Fruit fly (Drosophila melanogaster) whole organism, embryonic: Measurements from ENCODE around the gene SP555.

ENCODE experiments used
- ATbp ChIP-seq: fragments of 200-800 bp; sonication (Bioruptor generic); optimal IDR thresholded peaks from 2 replicates; lab custom pipeline; 2017; ENCODE audit warnings: missing biosample characterization, mild to moderate bottlenecking, missing genetic modification characterization, missing genetic modification reagents
- Atf-2 ChIP-seq: fragments of 200-800 bp; sonication (Bioruptor generic); optimal IDR thresholded peaks from 2 replicates; lab custom pipeline; 2016; ENCODE audit warnings: missing biosample characterization, missing genetic modification characterization
- CG10209 ChIP-seq: fragments of 200-800 bp; sonication (Bioruptor generic); optimal IDR thresholded peaks from 3 replicates; lab custom pipeline; 2017; ENCODE audit warnings: missing biosample characterization, mild to moderate bottlenecking, missing genetic modification characterization, missing genetic modification reagents
- CG10462 ChIP-seq: fragments of 200-800 bp; sonication (Bioruptor generic); optimal IDR thresholded peaks from 2 replicates; lab custom pipeline; 2016; ENCODE audit warnings: missing biosample characterization, missing genetic modification characterization
- CG12071 ChIP-seq: fragments of 200-800 bp; sonication (Bioruptor generic); optimal IDR thresholded peaks from 3 replicates; lab custom pipeline; 2018; ENCODE audit warnings: missing biosample characterization, mild to moderate bottlenecking, missing genetic modification characterization
- CG12299 ChIP-seq: fragments of 200-800 bp; sonication (Bioruptor generic); optimal IDR thresholded peaks from 2 replicates; lab custom pipeline; 2018; ENCODE audit warnings: missing biosample characterization, mild to moderate bottlenecking, missing genetic modification characterization
- CG13775 ChIP-seq: fragments of 200-800 bp; sonication (Bioruptor generic); optimal IDR thresholded peaks from 3 replicates; lab custom pipeline; 2017; ENCODE audit warnings: missing biosample characterization, mild to moderate bottlenecking, missing genetic modification characterization
- CG15269 ChIP-seq: fragments of 200-800 bp; sonication (Bioruptor generic); optimal IDR thresholded peaks from 2 replicates; lab custom pipeline; 2018; ENCODE audit warnings: missing biosample characterization, mild to moderate bottlenecking, missing genetic modification characterization, moderate library complexity
- CG15601 ChIP-seq: fragments of 200-800 bp; sonication (Bioruptor generic); optimal IDR thresholded peaks from 3 replicates; lab custom pipeline; 2019; ENCODE audit warnings: missing biosample characterization, mild to moderate bottlenecking, missing genetic modification characterization, moderate library complexity
- CG16815 ChIP-seq: fragments of 200-800 bp; sonication (Bioruptor generic); optimal IDR thresholded peaks from 3 replicates; lab custom pipeline; 2017; ENCODE audit warnings: missing biosample characterization, mild to moderate bottlenecking, missing genetic modification characterization
- CG17186 ChIP-seq: fragments of 200-800 bp; sonication (Bioruptor generic); optimal IDR thresholded peaks from 3 replicates; lab custom pipeline; 2017; ENCODE audit warnings: missing biosample characterization, missing genetic modification reagents, missing genetic modification characterization
- CG18476 ChIP-seq: fragments of 200-800 bp; sonication (Bioruptor generic); optimal IDR thresholded peaks from 2 replicates; lab custom pipeline; 2016; ENCODE audit warnings: missing biosample characterization, mild to moderate bottlenecking, missing genetic modification characterization
- CG31441 ChIP-seq: fragments of 200-800 bp; sonication (Bioruptor generic); IDR thresholded peaks from 2 replicates; pipeline ENCODE4 v1.3.6; 2022; ENCODE audit warnings: missing biosample characterization, missing genetic modification characterization
- CG3838 ChIP-seq: fragments of 200-800 bp; sonication (Bioruptor generic); optimal IDR thresholded peaks from 3 replicates; lab custom pipeline; 2016; ENCODE audit warnings: missing biosample characterization, missing genetic modification characterization
- CG3847 ChIP-seq: fragments of 200-800 bp; sonication (Bioruptor generic); IDR thresholded peaks from 2 replicates; pipeline ENCODE4 v1.3.6; 2022; ENCODE audit warnings: missing biosample characterization, missing genetic modification characterization
- CG4820 ChIP-seq: fragments of 200-800 bp; sonication (Bioruptor generic); optimal IDR thresholded peaks from 3 replicates; lab custom pipeline; 2016; ENCODE audit warnings: missing biosample characterization, missing genetic modification characterization
- CG6654 ChIP-seq: fragments of 200-800 bp; sonication (Bioruptor generic); optimal IDR thresholded peaks from 2 replicates; lab custom pipeline; 2017; ENCODE audit warnings: missing biosample characterization, mild to moderate bottlenecking, missing genetic modification characterization
- CG7839 ChIP-seq: fragments of 200-800 bp; sonication (Bioruptor generic); optimal IDR thresholded peaks from 3 replicates; lab custom pipeline; 2018; ENCODE audit warnings: missing biosample characterization, mild to moderate bottlenecking, missing genetic modification characterization, moderate library complexity
- CG8281 ChIP-seq: fragments of 200-800 bp; sonication (Bioruptor generic); optimal IDR thresholded peaks from 2 replicates; lab custom pipeline; 2018; ENCODE audit warnings: missing biosample characterization, mild to moderate bottlenecking, missing genetic modification characterization, moderate library complexity
- CG8359 ChIP-seq: fragments of 200-800 bp; sonication (Bioruptor generic); optimal IDR thresholded peaks from 2 replicates; lab custom pipeline; 2017; ENCODE audit warnings: missing biosample characterization, mild to moderate bottlenecking, missing genetic modification characterization, borderline replicate concordance
- CG9876 ChIP-seq: fragments of 200-800 bp; sonication (Bioruptor generic); optimal IDR thresholded peaks from 2 replicates; lab custom pipeline; 2016; ENCODE audit warnings: missing biosample characterization, missing genetic modification characterization
- CkIIα-i1 ChIP-seq: fragments of 200-800 bp; sonication (Bioruptor generic); IDR thresholded peaks from 2 replicates; pipeline ENCODE4 v1.3.6; 2022; ENCODE audit warnings: missing biosample characterization, missing genetic modification characterization
- Dbx ChIP-seq: fragments of 200-800 bp; sonication (Bioruptor generic); IDR thresholded peaks from 3 replicates; pipeline ENCODE4 v1.3.6; 2022; ENCODE audit warnings: missing biosample characterization, missing genetic modification characterization
- Dip2 ChIP-seq: fragments of 200-800 bp; sonication (Bioruptor generic); IDR thresholded peaks from 2 replicates; pipeline ENCODE4 v1.3.6; 2022; ENCODE audit warnings: missing biosample characterization, missing genetic modification characterization
- Fer1 ChIP-seq: fragments of 200-800 bp; sonication (Bioruptor generic); optimal IDR thresholded peaks from 2 replicates; lab custom pipeline; 2017; ENCODE audit warnings: missing biosample characterization, mild to moderate bottlenecking, missing genetic modification characterization
- HLH3B ChIP-seq: fragments of 200-800 bp; sonication (Bioruptor generic); IDR thresholded peaks from 2 replicates; pipeline ENCODE4 v1.3.6; 2022; ENCODE audit warnings: missing biosample characterization, missing genetic modification characterization
- HLH54F ChIP-seq: fragments of 200-800 bp; sonication (Bioruptor generic); optimal IDR thresholded peaks from 3 replicates; lab custom pipeline; 2016; ENCODE audit warnings: missing biosample characterization, missing genetic modification characterization
- HmgZ ChIP-seq: fragments of 200-800 bp; sonication (Bioruptor generic); optimal IDR thresholded peaks from 2 replicates; lab custom pipeline; 2018; ENCODE audit warnings: missing biosample characterization, mild to moderate bottlenecking, missing genetic modification characterization
- Hmx ChIP-seq: fragments of 200-800 bp; sonication (Bioruptor generic); optimal IDR thresholded peaks from 2 replicates; lab custom pipeline; 2016; ENCODE audit warnings: missing biosample characterization, missing genetic modification characterization
- Hsf ChIP-seq: fragments of 200-800 bp; sonication (Bioruptor generic); optimal IDR thresholded peaks from 3 replicates; lab custom pipeline; 2016; ENCODE audit warnings: missing biosample characterization, missing genetic modification characterization
- MTF-1 ChIP-seq: fragments of 200-800 bp; sonication (Bioruptor generic); optimal IDR thresholded peaks from 2 replicates; lab custom pipeline; 2018; ENCODE audit warnings: missing biosample characterization, mild to moderate bottlenecking, missing genetic modification characterization, borderline replicate concordance
- Usf ChIP-seq: fragments of 200-800 bp; sonication (Bioruptor generic); optimal IDR thresholded peaks from 2 replicates; lab custom pipeline; 2017; ENCODE audit warnings: missing genotype, missing biosample characterization, missing genetic modification characterization
- chn ChIP-seq: fragments of 200-800 bp; sonication (Bioruptor generic); optimal IDR thresholded peaks from 2 replicates; lab custom pipeline; 2016; ENCODE audit warnings: missing biosample characterization, missing genetic modification characterization
- crol ChIP-seq: fragments of 200-800 bp; sonication (Bioruptor generic); IDR thresholded peaks from 2 replicates; pipeline ENCODE4 v1.3.6; 2022; ENCODE audit warnings: missing biosample characterization, missing genetic modification characterization
- dan ChIP-seq: fragments of 200-800 bp; sonication (Bioruptor generic); IDR thresholded peaks from 2 replicates; pipeline ENCODE4 v1.3.6; 2022; ENCODE audit warnings: missing biosample characterization, missing genetic modification characterization
- ewg ChIP-seq: fragments of 200-800 bp; sonication (Bioruptor generic); optimal IDR thresholded peaks from 3 replicates; lab custom pipeline; 2017; ENCODE audit warnings: mild to moderate bottlenecking, missing biosample characterization, missing genetic modification reagents, missing genetic modification characterization
- gcm2 ChIP-seq: fragments of 200-800 bp; sonication (Bioruptor generic); optimal IDR thresholded peaks from 2 replicates; lab custom pipeline; 2016; ENCODE audit warnings: missing biosample characterization, missing genetic modification characterization
- grn ChIP-seq: fragments of 200-800 bp; sonication (Bioruptor generic); optimal IDR thresholded peaks from 3 replicates; lab custom pipeline; 2017; ENCODE audit warnings: missing biosample characterization, missing genetic modification characterization
- ham ChIP-seq: fragments of 200-800 bp; sonication (Bioruptor generic); IDR thresholded peaks from 2 replicates; pipeline ENCODE4 v1.3.6; 2022; ENCODE audit warnings: missing biosample characterization, missing genetic modification characterization
- jigr1 ChIP-seq: fragments of 200-800 bp; sonication (Bioruptor generic); IDR thresholded peaks from 3 replicates; pipeline ENCODE4 v1.3.6; 2022; ENCODE audit warnings: missing biosample characterization, missing genetic modification characterization
- nau ChIP-seq: fragments of 200-800 bp; sonication (Bioruptor generic); optimal IDR thresholded peaks from 3 replicates; lab custom pipeline; 2017; ENCODE audit warnings: missing biosample characterization, mild to moderate bottlenecking, missing genetic modification characterization, missing genetic modification reagents
- nerfin-2 ChIP-seq: fragments of 200-800 bp; sonication (Bioruptor generic); IDR thresholded peaks from 2 replicates; pipeline ENCODE4 v1.3.6; 2022; ENCODE audit warnings: missing biosample characterization, missing genetic modification characterization; ENCODE audit not compliant: partially characterized antibody
- pb ChIP-seq: fragments of 200-800 bp; sonication (Bioruptor generic); optimal IDR thresholded peaks from 3 replicates; lab custom pipeline; 2016; ENCODE audit warnings: missing biosample characterization, missing genetic modification characterization
- psq ChIP-seq: fragments of 200-800 bp; sonication (Bioruptor generic); optimal IDR thresholded peaks from 2 replicates; lab custom pipeline; 2017; ENCODE audit warnings: missing biosample characterization, missing genetic modification characterization
- rib ChIP-seq: fragments of 200-800 bp; sonication (Bioruptor generic); IDR thresholded peaks from 2 replicates; pipeline ENCODE4 v1.3.6; 2022; ENCODE audit warnings: missing biosample characterization, missing genetic modification characterization
- ro ChIP-seq: fragments of 200-800 bp; sonication (Bioruptor generic); IDR thresholded peaks from 2 replicates; pipeline ENCODE4 v1.3.6; 2022; ENCODE audit warnings: missing biosample characterization, missing genetic modification characterization
- sob ChIP-seq: fragments of 200-800 bp; sonication (Bioruptor generic); IDR thresholded peaks from 2 replicates; pipeline ENCODE4 v1.3.6; 2022; ENCODE audit warnings: missing biosample characterization, missing genetic modification characterization
- sqz ChIP-seq: fragments of 200-800 bp; sonication (Bioruptor generic); optimal IDR thresholded peaks from 3 replicates; lab custom pipeline; 2018; ENCODE audit warnings: missing biosample characterization, mild to moderate bottlenecking, missing genetic modification characterization
- tll ChIP-seq, 2 experiments: fragments of 200-800 bp in 1 of 2; fragments of >200 bp in 1 of 2; sonication (Bioruptor generic) in 1 of 2; optimal IDR thresholded peaks; 2 replicates each; lab custom pipeline; 2017 to 2019; ENCODE audit warnings: missing biosample characterization in 2 of 2, missing genetic modification characterization in 2 of 2, mild to moderate bottlenecking in 1 of 2, moderate library complexity in 1 of 2
- trem ChIP-seq: fragments of 200-800 bp; optimal IDR thresholded peaks from 3 replicates; lab custom pipeline; 2019; ENCODE audit warnings: missing biosample characterization, mild to moderate bottlenecking, missing genetic modification characterization, moderate library complexity
- tx ChIP-seq: fragments of 200-800 bp; sonication (Bioruptor generic); optimal IDR thresholded peaks from 2 replicates; lab custom pipeline; 2016; ENCODE audit warnings: missing biosample characterization, missing genetic modification characterization

The SP555 gene

DNA sequence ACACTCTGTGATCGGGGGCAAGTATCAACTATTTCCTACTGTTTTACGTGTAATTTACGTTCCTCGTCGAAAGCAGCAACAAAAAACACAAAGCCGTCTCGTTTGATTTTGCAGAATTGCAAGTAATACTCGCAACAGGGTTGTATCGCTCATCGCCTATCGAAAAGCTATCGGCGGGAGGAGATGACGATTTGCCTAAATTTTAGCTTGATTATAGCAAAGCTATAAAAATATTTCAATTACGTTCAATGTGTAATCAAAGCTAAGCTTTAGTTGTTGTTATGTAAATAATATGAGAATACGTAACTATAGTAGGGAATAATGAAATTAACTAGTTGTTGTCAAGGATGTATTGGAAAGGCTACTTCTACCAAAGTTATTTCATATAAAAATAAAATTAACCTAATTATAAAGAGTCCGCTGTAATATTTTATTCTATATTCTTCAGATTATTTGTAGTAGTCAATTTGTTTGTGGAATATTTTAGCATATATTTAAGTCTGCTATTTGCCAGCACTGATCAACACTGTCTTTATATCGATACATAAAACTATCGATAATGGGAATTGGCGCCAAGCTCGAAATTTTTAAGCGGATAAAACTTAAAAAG lies 22.2 kb downstream of the SP555 start, which contains the start of gene Rpn11 (continued):
- TF ChIP-seq ro (GFP tag; lab: Robert Waterston, UW): no peak
- TF ChIP-seq CG3847 (GFP tag; lab: Robert Waterston, UW): peak; percentile 58
- no peak for TF ChIP-seq psq (GFP tag; lab: Kevin White, UChicago)
- TF ChIP-seq Hmx (GFP tag; lab: Kevin White, UChicago): peak; percentile 23
- TF ChIP-seq sqz: no peak
- peak; percentile 31; the same call in 1 of the 2 replicates for TF ChIP-seq HLH3B (GFP tag; lab: Robert Waterston, UW)
- TF ChIP-seq grn (GFP tag; lab: Kevin White, UChicago): no peak
- TF ChIP-seq CG13775 (GFP tag; lab: Kevin White, UChicago): peak; percentile 79
- TF ChIP-seq CG10209 (GFP tag; lab: Kevin White, UChicago): peak; percentile 58
- TF ChIP-seq CG18476: peak; percentile 37
- no peak for TF ChIP-seq ATbp
- peak; percentile 18 for TF ChIP-seq ewg (GFP tag; lab: Kevin White, UChicago)
- TF ChIP-seq nerfin-2 (GFP tag; lab: Robert Waterston, UW): no peak
- TF ChIP-seq CG4820 (GFP tag; lab: Kevin White, UChicago): peak; percentile 52
- peak; percentile 41 for TF ChIP-seq tx (GFP tag; lab: Kevin White, UChicago)
- TF ChIP-seq HmgZ (tag; lab: Kevin White, UChicago): peak; percentile 40
- TF ChIP-seq Usf (GFP tag; lab: Kevin White, UChicago): peak; percentile 7
- TF ChIP-seq nau (GFP tag; lab: Kevin White, UChicago): no peak
- TF ChIP-seq pb: no peak
- TF ChIP-seq CG12071 (GFP tag; lab: Kevin White, UChicago): no peak
- TF ChIP-seq CG16815: peak; percentile 44
- TF ChIP-seq Dip2 (GFP tag; lab: Robert Waterston, UW): no peak
- peak; percentile 43 for TF ChIP-seq Fer1 (GFP tag; lab: Kevin White, UChicago)
- TF ChIP-seq CG9876 (GFP tag; lab: Kevin White, UChicago): no peak
- TF ChIP-seq ham (GFP tag; lab: Robert Waterston, UW): no peak
- no peak for TF ChIP-seq jigr1 (GFP tag; lab: Robert Waterston, UW)
- TF ChIP-seq CG6654 (GFP tag; lab: Kevin White, UChicago): no peak
- TF ChIP-seq CG8281 (tag; lab: Kevin White, UChicago): no peak
- no peak for TF ChIP-seq CG12299 (tag; lab: Kevin White, UChicago)
- no peak for TF ChIP-seq gcm2 (GFP tag; lab: Kevin White, UChicago)
- TF ChIP-seq MTF-1 (GFP tag; lab: Kevin White, UChicago): no peak
- peak; percentile 31 for TF ChIP-seq Atf-2
- TF ChIP-seq sob (GFP tag; lab: Robert Waterston, UW): no peak
- peak; percentile 11 for TF ChIP-seq CG10462 (GFP tag; lab: Kevin White, UChicago)
- peak; percentile 8 for TF ChIP-seq CG8359 (GFP tag; lab: Kevin White, UChicago)
- TF ChIP-seq dan: no peak
- no peak for TF ChIP-seq rib (GFP tag; lab: Robert Waterston, UW)
- TF ChIP-seq CG3838: no peak
- TF ChIP-seq CG17186 (GFP tag; lab: Kevin White, UChicago): no peak
- peak; percentile 24; the same call in 1 of the 3 replicates for TF ChIP-seq Dbx (GFP tag; lab: Robert Waterston, UW)
- TF ChIP-seq CG15601 (tag; lab: Kevin White, UChicago): peak; percentile 56
- peak; percentile 59 for TF ChIP-seq Hsf
- TF ChIP-seq HLH54F (GFP tag; lab: Kevin White, UChicago): peak; percentile 32
- TF ChIP-seq tll (GFP tag; optimal IDR thresholded peaks at IDR 0.05; lab: Kevin White, UChicago): no peak
- TF ChIP-seq trem (tag; lab: Kevin White, UChicago): peak; percentile 66
- no peak for TF ChIP-seq CkIIα-i1 (GFP tag; lab: Robert Waterston, UW)
- peak; percentile 71 for TF ChIP-seq CG7839 (tag; lab: Kevin White, UChicago)
- peak; percentile 69 for TF ChIP-seq CG15269
- TF ChIP-seq chn (GFP tag; lab: Kevin White, UChicago): no peak
- TF ChIP-seq crol (GFP tag; lab: Robert Waterston, UW): no peak
- TF ChIP-seq CG31441 (GFP tag; lab: Robert Waterston, UW): peak; percentile 73
